Fruit fly (Drosophila melanogaster) whole organism, embryonic: ENCODE measurements around the gene CG10845.

Experiments used
- Ada2b ChIP-seq: fragments of 200-800 bp; sonication (Bioruptor generic); IDR thresholded peaks from 2 replicates; pipeline ENCODE4 v1.3.6; 2022; ENCODE audit warnings: missing biosample characterization, missing genetic modification characterization
- BEAF-32 ChIP-seq: fragments of 200-800 bp; sonication (Bioruptor generic); optimal IDR thresholded peaks from 3 replicates; lab custom pipeline; 2017; ENCODE audit warnings: missing biosample characterization, missing genetic modification characterization, mild to moderate bottlenecking, moderate library complexity, missing genetic modification reagents
- Bteb2 ChIP-seq: fragments of 200-800 bp; sonication (Bioruptor generic); optimal IDR thresholded peaks from 2 replicates; lab custom pipeline; 2016; ENCODE audit warnings: missing biosample characterization, missing genetic modification characterization
- CG11085 ChIP-seq: fragments of 200-800 bp; sonication (Bioruptor generic); IDR thresholded peaks from 2 replicates; pipeline ENCODE4 v1.3.6; 2022; ENCODE audit warnings: missing biosample characterization, missing genetic modification characterization
- CG11696 ChIP-seq: fragments of 200-800 bp; sonication (Bioruptor generic); IDR thresholded peaks from 2 replicates; pipeline ENCODE4 v1.3.6; 2022; ENCODE audit warnings: missing biosample characterization, missing genetic modification characterization
- CG14965 ChIP-seq: fragments of 200-800 bp; sonication (Bioruptor generic); optimal IDR thresholded peaks from 2 replicates; lab custom pipeline; 2016; ENCODE audit warnings: missing biosample characterization, missing genetic modification characterization, borderline replicate concordance
- CG16815 ChIP-seq: fragments of 200-800 bp; sonication (Bioruptor generic); optimal IDR thresholded peaks from 3 replicates; lab custom pipeline; 2017; ENCODE audit warnings: missing biosample characterization, mild to moderate bottlenecking, missing genetic modification characterization
- CG17359 ChIP-seq: fragments of 200-800 bp; sonication (Bioruptor generic); optimal IDR thresholded peaks from 3 replicates; lab custom pipeline; 2018; ENCODE audit warnings: missing biosample characterization, mild to moderate bottlenecking, missing genetic modification characterization, moderate library complexity
- CG18599 ChIP-seq: fragments of 200-800 bp; sonication (Bioruptor generic); optimal IDR thresholded peaks from 3 replicates; lab custom pipeline; 2017; ENCODE audit warnings: missing biosample characterization, missing genetic modification characterization, mild to moderate bottlenecking, moderate library complexity, missing genetic modification reagents
- CG30431 ChIP-seq: fragments of 200-800 bp; sonication (Bioruptor generic); optimal IDR thresholded peaks from 2 replicates; lab custom pipeline; 2017; ENCODE audit warnings: missing biosample characterization, missing genetic modification characterization
- CG3065 ChIP-seq: fragments of 200-800 bp; sonication (Bioruptor generic); optimal IDR thresholded peaks from 2 replicates; lab custom pipeline; 2016; ENCODE audit warnings: missing biosample characterization, missing genetic modification characterization
- CG31388 ChIP-seq: fragments of 200-800 bp; sonication (Bioruptor generic); optimal IDR thresholded peaks from 2 replicates; lab custom pipeline; 2016; ENCODE audit warnings: missing biosample characterization, missing genetic modification characterization
- CG3163 ChIP-seq: fragments of 200-800 bp; sonication (Bioruptor generic); optimal IDR thresholded peaks from 3 replicates; lab custom pipeline; 2016; ENCODE audit warnings: missing biosample characterization, missing genetic modification characterization
- CG4360 ChIP-seq: fragments of 200-800 bp; sonication (Bioruptor generic); IDR thresholded peaks from 2 replicates; pipeline ENCODE4 v1.3.6; 2022; ENCODE audit warnings: missing biosample characterization, missing genetic modification characterization
- CG4424 ChIP-seq: fragments of 200-800 bp; sonication (Bioruptor generic); optimal IDR thresholded peaks from 3 replicates; lab custom pipeline; 2016; ENCODE audit warnings: missing biosample characterization, missing genetic modification characterization
- CG4707 ChIP-seq: fragments of 200-800 bp; sonication (Bioruptor generic); optimal IDR thresholded peaks from 2 replicates; lab custom pipeline; 2018; ENCODE audit warnings: missing biosample characterization, mild to moderate bottlenecking, missing genetic modification characterization, moderate library complexity
- CG5245 ChIP-seq: fragments of 200-800 bp; sonication (Bioruptor generic); optimal IDR thresholded peaks from 3 replicates; lab custom pipeline; 2016; ENCODE audit warnings: missing biosample characterization, missing genetic modification characterization
- CG7271 ChIP-seq: fragments of 200-800 bp; sonication (Bioruptor generic); optimal IDR thresholded peaks from 2 replicates; lab custom pipeline; 2018; ENCODE audit warnings: missing biosample characterization, mild to moderate bottlenecking, missing genetic modification characterization, moderate library complexity
- CG8388 ChIP-seq: fragments of 200-800 bp; sonication (Bioruptor generic); optimal IDR thresholded peaks from 2 replicates; lab custom pipeline; 2019; ENCODE audit warnings: missing biosample characterization, mild to moderate bottlenecking, missing genetic modification characterization, moderate library complexity
- CG8944 ChIP-seq: fragments of 200-800 bp; sonication (Bioruptor generic); optimal IDR thresholded peaks from 3 replicates; lab custom pipeline; 2016; ENCODE audit warnings: missing biosample characterization, missing genetic modification characterization
- CoRest ChIP-seq: fragments of 200-800 bp; sonication (Bioruptor generic); optimal IDR thresholded peaks from 3 replicates; lab custom pipeline; 2018; ENCODE audit warnings: missing biosample characterization, mild to moderate bottlenecking, missing genetic modification characterization, moderate library complexity
- CrebB ChIP-seq: fragments of 200-800 bp; sonication (Bioruptor generic); optimal IDR thresholded peaks from 3 replicates; lab custom pipeline; 2018; ENCODE audit warnings: missing biosample characterization, mild to moderate bottlenecking, missing genetic modification characterization
- GATAe ChIP-seq: fragments of 200-800 bp; sonication (Bioruptor generic); conservative IDR thresholded peaks from 2 replicates; pipeline ENCODE4 v1.3.6; 2022; ENCODE audit warnings: missing biosample characterization, missing genetic modification characterization
- Gsc ChIP-seq: fragments of 200-800 bp; sonication (Bioruptor generic); IDR thresholded peaks from 2 replicates; pipeline ENCODE4 v1.3.6; 2022; ENCODE audit warnings: missing biosample characterization, missing genetic modification characterization
- Hmx ChIP-seq: fragments of 200-800 bp; sonication (Bioruptor generic); optimal IDR thresholded peaks from 2 replicates; lab custom pipeline; 2016; ENCODE audit warnings: missing biosample characterization, missing genetic modification characterization
- Hr51 ChIP-seq, 2 experiments: fragments of 200-800 bp; sonication (Bioruptor generic); optimal IDR thresholded peaks; 2 replicates in 1 of 2; 3 replicates in 1 of 2; lab custom pipeline; 2016 to 2018; ENCODE audit warnings: missing biosample characterization in 2 of 2, missing genetic modification characterization in 2 of 2, mild to moderate bottlenecking in 1 of 2, moderate library complexity in 1 of 2
- Hsf ChIP-seq: fragments of 200-800 bp; sonication (Bioruptor generic); optimal IDR thresholded peaks from 3 replicates; lab custom pipeline; 2016; ENCODE audit warnings: missing biosample characterization, missing genetic modification characterization
- Lhr ChIP-seq: fragments of 200-800 bp; sonication (Bioruptor generic); optimal IDR thresholded peaks from 3 replicates; lab custom pipeline; 2017; ENCODE audit warnings: mild to moderate bottlenecking, missing biosample characterization, missing genetic modification reagents, missing genetic modification characterization
- Myb ChIP-seq: fragments of 200-800 bp; sonication (Bioruptor generic); optimal IDR thresholded peaks from 2 replicates; lab custom pipeline; 2016; ENCODE audit warnings: missing biosample characterization, missing genetic modification characterization
- NFAT ChIP-seq: fragments of 200-800 bp; sonication (Bioruptor generic); IDR thresholded peaks from 2 replicates; pipeline ENCODE4 v1.3.6; 2022; ENCODE audit warnings: missing biosample characterization, missing genetic modification characterization
- Nf-YB ChIP-seq: fragments of 200-800 bp; sonication (Bioruptor generic); optimal IDR thresholded peaks from 3 replicates; lab custom pipeline; 2019; ENCODE audit warnings: missing biosample characterization, mild to moderate bottlenecking, missing genetic modification characterization, moderate library complexity
- PHDP ChIP-seq: fragments of 200-800 bp; sonication (Bioruptor generic); optimal IDR thresholded peaks from 3 replicates; lab custom pipeline; 2018; ENCODE audit warnings: missing biosample characterization, mild to moderate bottlenecking, missing genetic modification characterization, moderate library complexity
- Pdp1 ChIP-seq, 2 experiments: fragments of 200-800 bp; sonication (Bioruptor generic); optimal IDR thresholded peaks; 3 replicates each; lab custom pipeline; 2016; ENCODE audit warnings: missing biosample characterization in 2 of 2, missing genetic modification characterization in 2 of 2, mild to moderate bottlenecking in 1 of 2, moderate library complexity in 1 of 2
- Tbp ChIP-seq: fragments of >200 bp; optimal IDR thresholded peaks from 2 replicates; lab custom pipeline; 2018; ENCODE audit warnings: missing biosample characterization, missing genetic modification characterization
- amos ChIP-seq: fragments of 200-800 bp; sonication (Bioruptor generic); IDR thresholded peaks from 2 replicates; pipeline ENCODE4 v1.3.6; 2022; ENCODE audit warnings: missing biosample characterization, missing genetic modification characterization; ENCODE audit not compliant: partially characterized antibody
- ase ChIP-seq: fragments of 200-800 bp; sonication (Bioruptor generic); IDR thresholded peaks from 3 replicates; pipeline ENCODE4 v1.3.6; 2022; ENCODE audit warnings: missing biosample characterization, missing genetic modification characterization
- az2 ChIP-seq: fragments of 200-800 bp; sonication (Bioruptor generic); optimal IDR thresholded peaks from 3 replicates; lab custom pipeline; 2016; ENCODE audit warnings: missing biosample characterization, missing genetic modification characterization
- dati ChIP-seq: fragments of 200-800 bp; sonication (Bioruptor generic); IDR thresholded peaks from 2 replicates; pipeline ENCODE4 v1.3.6; 2022; ENCODE audit warnings: missing biosample characterization, missing genetic modification characterization
- hb ChIP-seq: fragments of 200-800 bp; sonication (Bioruptor generic); IDR thresholded peaks from 3 replicates; pipeline ENCODE4 v1.3.6; 2022; ENCODE audit warnings: missing biosample characterization, missing genetic modification characterization; ENCODE audit not compliant: partially characterized antibody
- lov ChIP-seq, 2 experiments: fragments of 200-800 bp in 1 of 2; fragments of >200 bp in 1 of 2; sonication (Bioruptor generic) in 1 of 2; IDR thresholded peaks in 1 of 2; optimal IDR thresholded peaks in 1 of 2; 2 replicates in 1 of 2; 3 replicates in 1 of 2; pipeline versions ENCODE4 v1.3.6 to Lab custom; 2017 to 2022; ENCODE audit warnings: missing biosample characterization in 1 of 2, missing genetic modification characterization in 1 of 2
- p53 ChIP-seq: fragments of 200-800 bp; sonication (Bioruptor generic); optimal IDR thresholded peaks from 2 replicates; lab custom pipeline; 2016; ENCODE audit warnings: missing biosample characterization, missing genetic modification characterization
- pb ChIP-seq: fragments of 200-800 bp; sonication (Bioruptor generic); optimal IDR thresholded peaks from 3 replicates; lab custom pipeline; 2016; ENCODE audit warnings: missing biosample characterization, missing genetic modification characterization
- phol ChIP-seq: fragments of 200-800 bp; sonication (Bioruptor generic); optimal IDR thresholded peaks from 3 replicates; lab custom pipeline; 2018; ENCODE audit warnings: missing biosample characterization, mild to moderate bottlenecking, missing genetic modification characterization, moderate library complexity
- sim ChIP-seq: fragments of 200-800 bp; sonication (Bioruptor generic); IDR thresholded peaks from 2 replicates; pipeline ENCODE4 v1.3.6; 2022; ENCODE audit warnings: missing biosample characterization, missing genetic modification characterization
- sna ChIP-seq: fragments of 200-800 bp; sonication (Bioruptor generic); IDR thresholded peaks from 2 replicates; pipeline ENCODE4 v1.3.6; 2022; ENCODE audit warnings: missing biosample characterization, missing genetic modification characterization; ENCODE audit not compliant: partially characterized antibody
- tio ChIP-seq: fragments of 200-800 bp; sonication (Bioruptor generic); optimal IDR thresholded peaks from 2 replicates; lab custom pipeline; 2017; ENCODE audit warnings: missing biosample characterization, missing genetic modification characterization, inconsistent platforms
- zf30C ChIP-seq: fragments of 200-800 bp; sonication (Bioruptor generic); optimal IDR thresholded peaks from 3 replicates; lab custom pipeline; 2018; ENCODE audit warnings: missing biosample characterization, mild to moderate bottlenecking, missing genetic modification characterization
- zfh1 ChIP-seq: fragments of 200-800 bp; sonication (Bioruptor generic); IDR thresholded peaks from 3 replicates; pipeline ENCODE4 v1.3.6; 2022; ENCODE audit warnings: missing biosample characterization, missing genetic modification characterization

The CG10845 gene

DNA sequence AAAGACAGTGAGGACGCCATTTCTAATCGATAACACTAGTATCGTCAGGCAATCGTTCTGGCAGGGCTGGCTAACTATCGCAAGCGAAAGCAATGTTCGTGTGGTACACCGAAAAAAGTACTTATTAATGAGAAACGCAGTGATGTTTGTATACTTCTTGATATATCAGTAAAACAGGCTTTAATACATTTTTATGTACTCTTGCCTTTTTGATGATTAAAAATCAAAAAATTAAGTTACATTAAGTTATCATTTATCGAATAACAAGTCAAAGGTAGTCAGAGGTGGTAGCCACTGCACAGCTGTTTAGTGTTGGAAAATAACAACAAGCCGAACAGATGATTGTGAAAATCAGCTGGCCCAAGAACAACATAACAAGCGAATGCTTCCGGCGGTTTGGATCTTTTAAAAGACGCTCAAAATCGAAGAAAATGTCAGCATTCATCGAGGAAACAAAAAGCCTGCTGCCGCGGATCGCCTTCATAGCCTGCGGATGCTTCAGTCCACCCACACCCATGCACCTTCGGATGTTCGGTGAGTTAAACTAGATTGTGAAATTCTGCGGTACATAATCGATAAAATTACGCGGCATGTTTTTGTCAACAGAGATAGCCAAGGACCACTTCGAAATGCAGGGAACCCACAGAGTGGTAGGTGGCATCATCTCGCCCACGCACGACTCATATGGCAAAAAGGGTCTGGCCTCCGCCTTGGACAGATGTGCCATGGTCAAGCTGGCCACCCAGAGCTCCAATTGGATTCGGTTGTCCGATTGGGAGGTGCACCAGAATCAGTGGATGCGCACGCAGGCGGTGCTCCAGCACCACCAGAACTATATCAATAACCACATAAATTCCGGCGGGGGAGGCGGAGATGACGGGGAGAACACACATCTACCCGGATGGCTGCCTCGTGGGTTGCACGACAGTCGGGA, 44.3 kb downstream of the CG10845 start, which contains the start of the genes ssh and Nmnat (continued):
- no peak for TF ChIP-seq Hsf (GFP tag; lab: Kevin White, UChicago)
- TF ChIP-seq CG16815 (GFP tag; lab: Kevin White, UChicago) = no peak
- TF ChIP-seq Hmx (GFP tag; lab: Kevin White, UChicago) = no peak
- TF ChIP-seq sim = no peak
- TF ChIP-seq CG11696 = no peak
- TF ChIP-seq NFAT (GFP tag; lab: Robert Waterston, UW) = no peak
- TF ChIP-seq sna (GFP tag; lab: Robert Waterston, UW) = peak; percentile 77; the same call in 1 of the 2 replicates
- TF ChIP-seq Lhr (GFP tag; lab: Kevin White, UChicago) = peak; percentile 17
- TF ChIP-seq CG17359 (tag; lab: Kevin White, UChicago) = no peak
- peak; percentile 91 for TF ChIP-seq amos
- TF ChIP-seq CG18599 (GFP tag; lab: Kevin White, UChicago) = no peak
- peak; percentile 31 for TF ChIP-seq az2
- peak in 1 of 2 experiments; percentile 16 for TF ChIP-seq Pdp1 (GFP tag; optimal IDR thresholded peaks at IDR 0.05; lab: Kevin White, UChicago)
- TF ChIP-seq CG4424 (GFP tag; lab: Kevin White, UChicago) = peak; percentile 19
- TF ChIP-seq CG30431 = no peak
- no peak for TF ChIP-seq tio (GFP tag; lab: Kevin White, UChicago)
- TF ChIP-seq CG4707 (GFP tag; lab: Kevin White, UChicago) = no peak
- TF ChIP-seq CG14965 = no peak
- peak; percentile 92 for TF ChIP-seq hb
- TF ChIP-seq CG8388 (GFP tag; lab: Kevin White, UChicago) = peak; percentile 34
- TF ChIP-seq Myb (GFP tag; lab: Kevin White, UChicago) = peak; percentile 67
- TF ChIP-seq p53 (GFP tag; lab: Kevin White, UChicago) = no peak
- peak; percentile 24 for TF ChIP-seq Bteb2 (GFP tag; lab: Kevin White, UChicago)
- no peak for TF ChIP-seq CrebB (tag; lab: Kevin White, UChicago)
- TF ChIP-seq CoRest = peak; percentile 52
- TF ChIP-seq Tbp = no peak
- TF ChIP-seq CG3163 (GFP tag; lab: Kevin White, UChicago) = peak; percentile 4
- TF ChIP-seq CG31388 (GFP tag; lab: Kevin White, UChicago) = no peak
- no peak for TF ChIP-seq Ada2b (GFP tag; lab: Robert Waterston, UW)
- TF ChIP-seq CG3065 (GFP tag; lab: Kevin White, UChicago) = no peak
- no peak for TF ChIP-seq CG11085
- no peak for TF ChIP-seq Gsc
- TF ChIP-seq BEAF-32 (GFP tag; lab: Kevin White, UChicago) = peak; percentile 97
- TF ChIP-seq lov (optimal IDR thresholded peaks at IDR 0.05; lab: Kevin White, UChicago) = no peak
- no peak for TF ChIP-seq lov (GFP tag; IDR thresholded peaks at IDR 0.05; lab: Robert Waterston, UW)
- TF ChIP-seq ase (GFP tag; lab: Robert Waterston, UW) = no peak
- TF ChIP-seq zf30C = no peak
- TF ChIP-seq CG5245 = no peak
- TF ChIP-seq pb (GFP tag; lab: Kevin White, UChicago) = peak; percentile 1
- TF ChIP-seq Hr51 (GFP tag; optimal IDR thresholded peaks at IDR 0.05; lab: Kevin White, UChicago) = peak in 1 of 2 experiments; percentile 1
- TF ChIP-seq zfh1 = no peak
- TF ChIP-seq GATAe (GFP tag; lab: Robert Waterston, UW) = no peak
- TF ChIP-seq PHDP (tag; lab: Kevin White, UChicago) = no peak
- TF ChIP-seq CG4360 (GFP tag; lab: Robert Waterston, UW) = 0 out of 2 replicates have a peak, but pooled peaks have one; percentile 25
- no peak for TF ChIP-seq dati
- TF ChIP-seq CG8944 (GFP tag; lab: Kevin White, UChicago) = no peak
- no peak for TF ChIP-seq CG7271 (tag; lab: Kevin White, UChicago)
- TF ChIP-seq Nf-YB (GFP tag; lab: Kevin White, UChicago) = peak; percentile 19
- peak; percentile 100 for TF ChIP-seq phol
